Worm (Caenorhabditis elegans): ENCODE data around the gene nhx-6.

- TF ChIP-seq ama-1 (optimal IDR thresholded peaks at IDR 0.05) = no peak
- no peak for TF ChIP-seq ets-7 (tag; optimal IDR thresholded peaks at IDR 0.05)
- TF ChIP-seq sea-1 (GFP tag; conservative IDR thresholded peaks at IDR 0.05) = no peak
Observed at ce11 chrII:1672673-1673072, 2.0 kb downstream of the nhx-6 start.
